Fruit fly (Drosophila melanogaster): ENCODE measurements around the gene CG13693.

Gene CG13693

DNA sequence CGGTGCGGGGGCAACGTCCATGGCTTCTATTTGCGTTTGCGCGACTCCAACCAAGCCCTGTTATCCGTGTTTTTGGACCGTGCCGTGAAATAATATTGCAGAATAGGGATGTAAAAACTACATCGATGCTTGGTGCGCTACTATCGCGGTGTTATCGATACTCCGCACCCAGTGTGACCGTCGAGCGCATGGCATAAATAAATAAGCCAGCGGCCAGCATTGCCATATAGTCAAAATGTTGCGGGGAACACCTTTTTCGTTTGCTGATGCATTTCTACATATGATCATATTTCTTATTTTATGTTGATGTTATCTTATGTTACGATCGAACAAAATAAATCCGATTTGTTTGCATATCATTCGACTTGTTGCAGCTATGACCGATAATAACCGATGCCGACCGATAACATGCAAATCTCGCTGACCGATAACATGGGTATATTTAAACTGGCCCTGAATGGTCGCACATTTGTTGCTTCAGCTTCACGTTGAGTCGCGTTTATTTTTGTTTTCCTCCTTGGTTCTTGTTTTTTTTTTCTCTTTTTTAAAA is 44.9 kb downstream of the CG13693 start, which contains the start of gene smo (continued):
- TF ChIP-seq chif (GFP tag; optimal IDR thresholded peaks at IDR 0.05): peak; percentile 29 to 48
- TF ChIP-seq z (GFP tag; IDR thresholded peaks at IDR 0.05): no peak
- TF ChIP-seq Elba2 (GFP tag; optimal IDR thresholded peaks at IDR 0.05): no peak
- peak; percentile 53 for TF ChIP-seq CG33213 (GFP tag; optimal IDR thresholded peaks at IDR 0.05)
- TF ChIP-seq prd (optimal IDR thresholded peaks at IDR 0.05): no peak
- 0 out of 3 replicates have a peak, but pooled peaks have one; percentile 23 for TF ChIP-seq prd (GFP tag; IDR thresholded peaks at IDR 0.05)
- no peak for TF ChIP-seq CG14441 (GFP tag; IDR thresholded peaks at IDR 0.05)
- no peak for TF ChIP-seq Atf-2 (GFP tag; optimal IDR thresholded peaks at IDR 0.05)
- TF ChIP-seq en (GFP tag; optimal IDR thresholded peaks at IDR 0.05): no peak
- TF ChIP-seq ewg (GFP tag; optimal IDR thresholded peaks at IDR 0.05): peak; percentile 37

DNA sequence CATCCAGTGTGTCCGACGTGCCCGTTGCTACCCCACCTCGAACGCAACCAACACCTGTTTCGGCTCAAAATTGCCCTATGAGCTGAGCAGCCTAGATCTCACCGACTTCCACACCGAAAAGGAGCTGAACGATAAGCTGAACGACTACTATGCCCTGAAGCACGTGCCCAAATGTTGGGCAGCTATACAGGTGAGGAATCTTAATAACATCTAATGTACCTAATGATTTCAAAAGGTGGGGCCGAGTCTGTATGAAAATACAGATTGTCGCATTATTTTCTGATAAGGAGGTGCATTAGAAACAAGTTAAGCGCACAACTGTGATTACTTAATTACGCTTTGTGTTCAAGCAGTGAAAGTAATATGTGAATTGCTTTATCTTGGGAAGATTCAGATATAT is 45.8 kb downstream of the CG13693 start, which contains the start of gene CG17078:
Gene CG17078, minus strand, starts transcription at position 101 of the 400 bp plus-strand sequence.
- TF ChIP-seq Side (GFP tag; optimal IDR thresholded peaks at IDR 0.05) (no peak), mld (GFP tag; IDR thresholded peaks at IDR 0.05; ENCODE audit: partially characterized antibody) (0 out of 3 replicates have a peak, but pooled peaks have one; percentile 4)

DNA sequence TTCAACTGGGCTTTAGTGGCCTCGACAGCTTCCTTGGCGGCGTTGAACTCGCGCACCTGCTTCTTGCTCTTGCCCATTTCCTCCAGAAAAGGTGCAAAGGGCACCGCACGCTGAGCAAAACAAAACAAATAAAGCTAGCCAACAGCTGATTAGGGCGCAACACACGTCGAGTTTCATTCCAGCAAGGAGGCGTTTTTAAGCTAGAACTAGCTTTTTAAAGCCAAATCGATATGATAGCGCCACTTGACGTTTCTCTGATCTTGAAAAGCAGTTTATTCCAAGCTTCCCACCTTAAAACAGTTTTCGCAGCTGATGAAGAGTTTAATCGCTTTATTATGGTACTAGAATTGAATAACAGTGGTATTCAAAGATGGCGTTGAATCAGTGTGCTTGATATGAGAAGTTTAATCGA is 50.8 kb downstream of the CG13693 start, which contains the start of gene CG11601:
Gene CG11601, minus strand, starts transcription at position 199 of the 412 bp plus-strand sequence.
- no peak for TF ChIP-seq ato (GFP tag; IDR thresholded peaks at IDR 0.05; ENCODE audit: partially characterized antibody)
- TF ChIP-seq CG11093 (GFP tag; IDR thresholded peaks at IDR 0.05): no peak
- TF ChIP-seq vfl (GFP tag; optimal IDR thresholded peaks at IDR 0.05): peak; percentile 18
- no peak for TF ChIP-seq CG10959 (GFP tag; IDR thresholded peaks at IDR 0.05)
- TF ChIP-seq scrt (GFP tag; optimal IDR thresholded peaks at IDR 0.05): no peak
- TF ChIP-seq Nf-YB (GFP tag; optimal IDR thresholded peaks at IDR 0.05): no peak
- no peak for TF ChIP-seq chinmo (GFP tag; IDR thresholded peaks at IDR 0.05; ENCODE audit: partially characterized antibody)
- peak; percentile 15 for TF ChIP-seq CG17802 (tag; optimal IDR thresholded peaks at IDR 0.05)
- TF ChIP-seq tx (GFP tag; optimal IDR thresholded peaks at IDR 0.05): no peak
- peak; percentile 26 for TF ChIP-seq CG4820 (GFP tag; optimal IDR thresholded peaks at IDR 0.05)
- peak; percentile 47 for TF ChIP-seq PHDP (tag; optimal IDR thresholded peaks at IDR 0.05)
- no peak for TF ChIP-seq CG5180 (GFP tag; optimal IDR thresholded peaks at IDR 0.05)
- TF ChIP-seq Spps (tag; optimal IDR thresholded peaks at IDR 0.05): no peak
- no peak for TF ChIP-seq CrebB (tag; optimal IDR thresholded peaks at IDR 0.05)
- TF ChIP-seq Six4 (GFP tag; optimal IDR thresholded peaks at IDR 0.05): no peak
- peak; percentile 52; the same call in 1 of the 2 replicates for TF ChIP-seq Xrp1 (GFP tag; IDR thresholded peaks at IDR 0.05)
- peak; percentile 63 for TF ChIP-seq NFAT (GFP tag; IDR thresholded peaks at IDR 0.05)
- no peak for TF ChIP-seq gt (GFP tag; IDR thresholded peaks at IDR 0.05)
- no peak for TF ChIP-seq gcm2 (GFP tag; optimal IDR thresholded peaks at IDR 0.05)
- peak; percentile 57; the same call in 2 of the 3 replicates for TF ChIP-seq knrl (GFP tag; IDR thresholded peaks at IDR 0.05; ENCODE audit: partially characterized antibody)
- TF ChIP-seq fru (optimal IDR thresholded peaks at IDR 0.05): no peak
- peak; percentile 2 for TF ChIP-seq fd3F (GFP tag; optimal IDR thresholded peaks at IDR 0.05)
- no peak for TF ChIP-seq CG2678 (tag; optimal IDR thresholded peaks at IDR 0.05)
- no peak for TF ChIP-seq CG12769 (tag; optimal IDR thresholded peaks at IDR 0.05)
- no peak for TF ChIP-seq CG7839 (tag; optimal IDR thresholded peaks at IDR 0.05)
- TF ChIP-seq twi (tag; optimal IDR thresholded peaks at IDR 0.05): no peak
- no peak for TF ChIP-seq yki (optimal IDR thresholded peaks at IDR 0.05)
- no peak for TF ChIP-seq zf30C (GFP tag; optimal IDR thresholded peaks at IDR 0.05)
- TF ChIP-seq CG4707 (GFP tag; optimal IDR thresholded peaks at IDR 0.05): no peak
- peak; percentile 2 for TF ChIP-seq CG18262 (tag; optimal IDR thresholded peaks at IDR 0.05)
- no peak for TF ChIP-seq pan (optimal IDR thresholded peaks at IDR 0.05)
- TF ChIP-seq pan (GFP tag; optimal IDR thresholded peaks at IDR 0.05 in 1 of 2, IDR thresholded peaks at IDR 0.05 in 1 of 2): peak in 1 of 2 experiments; percentile 33
- TF ChIP-seq HLH3B (GFP tag; IDR thresholded peaks at IDR 0.05): no peak
- TF ChIP-seq grau (tag; optimal IDR thresholded peaks at IDR 0.05): peak; percentile 40
- TF ChIP-seq CG6683 (GFP tag; optimal IDR thresholded peaks at IDR 0.05): no peak
- peak; percentile 20; the same call in 1 of the 2 replicates for TF ChIP-seq Atf6 (GFP tag; IDR thresholded peaks at IDR 0.05)

All from whole organism, embryonic.